Worm (Caenorhabditis elegans) whole organism, young adult: ENCODE data around the gene srw-51.

Source experiments
- B0336.3 ChIP-seq: fragments of 200-800 bp; sonication (Bioruptor generic); IDR thresholded peaks from 2 replicates; pipeline ENCODE4 v1.3.6; 2022; ENCODE audit warnings: missing genetic modification characterization, missing compliant biosample characterization
- C17E4.6 ChIP-seq: fragments of 200-800 bp; sonication (Bioruptor generic); IDR thresholded peaks from 2 replicates; pipeline ENCODE4 v1.3.6; 2022; ENCODE audit warnings: missing genetic modification reagents, missing genetic modification characterization, missing compliant biosample characterization
- F37B4.10 ChIP-seq: fragments of 200-800 bp; sonication (Bioruptor generic); IDR thresholded peaks from 2 replicates; pipeline ENCODE4 v1.3.6; 2022; ENCODE audit warnings: missing genetic modification characterization, missing compliant biosample characterization
- F57C9.4 ChIP-seq: sonication (generic microtip); optimal IDR thresholded peaks from 2 replicates; lab custom pipeline; 2017; ENCODE audit warnings: mild to moderate bottlenecking, missing genetic modification characterization, missing compliant biosample characterization
- Y56A3A.18 ChIP-seq: fragments of 200-800 bp; sonication (Bioruptor generic); IDR thresholded peaks from 2 replicates; pipeline ENCODE4 v1.3.6; 2022; ENCODE audit warnings: missing genetic modification reagents, missing genetic modification characterization, missing compliant biosample characterization
- Y67H2A.10 ChIP-seq: fragments of 200-800 bp; sonication (Bioruptor generic); conservative IDR thresholded peaks from 2 replicates; pipeline ENCODE4 v1.3.6; 2022; ENCODE audit warnings: missing genetic modification reagents, missing genetic modification characterization, missing compliant biosample characterization
- ama-1 ChIP-seq, 3 experiments: fragments of 150-350 bp in 1 of 3; sonication (generic microtip) in 2 of 3; optimal IDR thresholded peaks; 2 replicates each; lab custom pipeline; 2014 to 2018; ENCODE audit warnings: missing biosample characterization in 2 of 3, missing genetic modification characterization in 2 of 3, missing genetic modification reagents in 2 of 3
- aptf-2 ChIP-seq: fragments of 200-800 bp; sonication (Bioruptor generic); conservative IDR thresholded peaks from 2 replicates; pipeline ENCODE4 v1.3.6; 2022; ENCODE audit warnings: missing genetic modification reagents, missing genetic modification characterization, missing compliant biosample characterization
- atf-7 ChIP-seq: sonication (generic microtip); optimal IDR thresholded peaks from 2 replicates; lab custom pipeline; 2017; ENCODE audit warnings: mild to moderate bottlenecking, missing genetic modification characterization, missing compliant biosample characterization
- ceh-40 ChIP-seq: fragments of 200-800 bp; sonication (Bioruptor generic); IDR thresholded peaks from 2 replicates; pipeline ENCODE4 v1.3.6; 2022; ENCODE audit warnings: missing genetic modification characterization, missing compliant biosample characterization
- ceh-79 ChIP-seq: sonication (generic microtip); optimal IDR thresholded peaks from 2 replicates; lab custom pipeline; 2017; ENCODE audit warnings: mild to moderate bottlenecking, missing genetic modification characterization, missing compliant biosample characterization
- dpl-1 ChIP-seq: fragments of 150-350 bp; optimal IDR thresholded peaks from 2 replicates; lab custom pipeline; 2014; ENCODE audit warnings: missing biosample characterization, missing genetic modification reagents, missing genetic modification characterization
- efl-1 ChIP-seq: fragments of 150-350 bp; optimal IDR thresholded peaks from 2 replicates; lab custom pipeline; 2014; ENCODE audit warnings: missing biosample characterization, missing genetic modification reagents, missing genetic modification characterization
- ekl-4 ChIP-seq: fragments of 200-800 bp; sonication (Bioruptor generic); IDR thresholded peaks from 2 replicates; pipeline ENCODE4 v1.3.6; 2022; ENCODE audit warnings: missing genetic modification reagents, missing genetic modification characterization, missing compliant biosample characterization
- fkh-3 ChIP-seq: sonication (generic microtip); optimal IDR thresholded peaks from 2 replicates; lab custom pipeline; 2016; ENCODE audit warnings: mild to moderate bottlenecking, missing genetic modification characterization, missing compliant biosample characterization
- hmg-1.2 ChIP-seq: fragments of 200-800 bp; sonication (Bioruptor generic); IDR thresholded peaks from 2 replicates; pipeline ENCODE4 v1.3.6; 2022; ENCODE audit warnings: missing genetic modification reagents, missing genetic modification characterization, missing compliant biosample characterization
- lag-1 ChIP-seq: fragments of 200-800 bp; sonication (Bioruptor generic); IDR thresholded peaks from 2 replicates; pipeline ENCODE4 v1.3.6; 2022; ENCODE audit warnings: missing genetic modification reagents, missing genetic modification characterization, missing compliant biosample characterization
- lin-40 ChIP-seq: sonication (generic microtip); optimal IDR thresholded peaks from 2 replicates; lab custom pipeline; 2016; ENCODE audit warnings: missing genetic modification characterization, mild to moderate bottlenecking, missing compliant biosample characterization, missing genotype, missing genetic modification reagents
- madf-10 ChIP-seq: sonication (generic microtip); optimal IDR thresholded peaks from 2 replicates; lab custom pipeline; 2016; ENCODE audit warnings: mild to moderate bottlenecking, missing genetic modification characterization, missing compliant biosample characterization
- madf-3 ChIP-seq: fragments of 200-800 bp; sonication (Bioruptor generic); IDR thresholded peaks from 2 replicates; pipeline ENCODE4 v1.3.6; 2022; ENCODE audit warnings: missing genetic modification reagents, missing genetic modification characterization, missing compliant biosample characterization
- madf-8 ChIP-seq: fragments of 200-800 bp; sonication (Bioruptor generic); conservative IDR thresholded peaks from 2 replicates; pipeline ENCODE4 v1.3.6; 2022; ENCODE audit warnings: missing genetic modification reagents, missing genetic modification characterization, missing compliant biosample characterization
- mel-28 ChIP-seq: sonication (generic microtip); optimal IDR thresholded peaks from 2 replicates; lab custom pipeline; 2016; ENCODE audit warnings: borderline replicate concordance, mild to moderate bottlenecking, missing genetic modification characterization, missing compliant biosample characterization
- mes-4 ChIP-seq: sonication (generic microtip); optimal IDR thresholded peaks from 2 replicates; lab custom pipeline; 2016; ENCODE audit warnings: missing genotype, missing genetic modification characterization, missing compliant biosample characterization
- mxl-1 ChIP-seq: sonication (generic microtip); optimal IDR thresholded peaks from 2 replicates; lab custom pipeline; 2016; ENCODE audit warnings: missing genetic modification characterization, missing compliant biosample characterization
- nhr-120 ChIP-seq: fragments of 200-800 bp; sonication (Bioruptor generic); IDR thresholded peaks from 2 replicates; pipeline ENCODE4 v1.3.6; 2022; ENCODE audit warnings: missing genetic modification characterization, missing compliant biosample characterization
- repo-1 ChIP-seq: sonication (generic microtip); optimal IDR thresholded peaks from 2 replicates; lab custom pipeline; 2017; ENCODE audit warnings: mild to moderate bottlenecking, missing genetic modification characterization, missing compliant biosample characterization
- sea-2 ChIP-seq: fragments of 200-800 bp; sonication (Bioruptor generic); IDR thresholded peaks from 2 replicates; pipeline ENCODE4 v1.3.6; 2022; ENCODE audit warnings: missing genetic modification characterization, missing compliant biosample characterization
- snpc-1.3 ChIP-seq: sonication (generic microtip); optimal IDR thresholded peaks from 2 replicates; lab custom pipeline; 2017; ENCODE audit warnings: missing genetic modification characterization, mild to moderate bottlenecking, missing compliant biosample characterization, antibody characterized with exemption, moderate library complexity, missing genotype, missing genetic modification reagents; ENCODE audit not compliant: insufficient read depth
- snpc-4 ChIP-seq, 5 experiments: fragments of 150-350 bp in 1 of 5; sonication (generic microtip) in 4 of 5; optimal IDR thresholded peaks; 2 replicates each; lab custom pipeline; 2014 to 2018; ENCODE audit warnings: missing genetic modification characterization in 5 of 5, missing biosample characterization in 3 of 5, antibody characterized with exemption in 2 of 5, mild to moderate bottlenecking in 2 of 5, missing compliant biosample characterization in 2 of 5, missing genotype in 2 of 5, moderate library complexity in 2 of 5, missing genetic modification reagents in 1 of 5
- sptf-2 ChIP-seq: fragments of 200-800 bp; sonication (Bioruptor generic); optimal IDR thresholded peaks from 2 replicates; lab custom pipeline; 2018; ENCODE audit warnings: mild to moderate bottlenecking, missing genetic modification characterization, missing compliant biosample characterization
- unc-130 ChIP-seq: sonication (generic microtip); optimal IDR thresholded peaks from 2 replicates; lab custom pipeline; 2016; ENCODE audit warnings: missing genetic modification reagents, missing genetic modification characterization, missing compliant biosample characterization
- unc-62 ChIP-seq: fragments of 150-350 bp; optimal IDR thresholded peaks from 2 replicates; lab custom pipeline; 2014; ENCODE audit warnings: missing biosample characterization, missing genetic modification reagents, missing genetic modification characterization
- zim-3 ChIP-seq: sonication (generic microtip); optimal IDR thresholded peaks from 2 replicates; lab custom pipeline; 2017; ENCODE audit warnings: mild to moderate bottlenecking, missing genetic modification characterization, moderate library complexity, missing compliant biosample characterization
- ztf-28 ChIP-seq: fragments of 200-800 bp; sonication (Bioruptor generic); IDR thresholded peaks from 2 replicates; pipeline ENCODE4 v1.3.6; 2022; ENCODE audit warnings: missing genetic modification reagents, missing genetic modification characterization, missing compliant biosample characterization
- ztf-3 ChIP-seq: fragments of 200-800 bp; sonication (Bioruptor generic); optimal IDR thresholded peaks from 2 replicates; lab custom pipeline; 2018; ENCODE audit warnings: mild to moderate bottlenecking, missing genetic modification characterization, missing compliant biosample characterization
- ztf-6 ChIP-seq: fragments of 200-800 bp; sonication (Bioruptor generic); IDR thresholded peaks from 2 replicates; pipeline ENCODE4 v1.3.6; 2022; ENCODE audit warnings: missing genetic modification reagents, missing genetic modification characterization, missing compliant biosample characterization

srw-51 gene

DNA sequence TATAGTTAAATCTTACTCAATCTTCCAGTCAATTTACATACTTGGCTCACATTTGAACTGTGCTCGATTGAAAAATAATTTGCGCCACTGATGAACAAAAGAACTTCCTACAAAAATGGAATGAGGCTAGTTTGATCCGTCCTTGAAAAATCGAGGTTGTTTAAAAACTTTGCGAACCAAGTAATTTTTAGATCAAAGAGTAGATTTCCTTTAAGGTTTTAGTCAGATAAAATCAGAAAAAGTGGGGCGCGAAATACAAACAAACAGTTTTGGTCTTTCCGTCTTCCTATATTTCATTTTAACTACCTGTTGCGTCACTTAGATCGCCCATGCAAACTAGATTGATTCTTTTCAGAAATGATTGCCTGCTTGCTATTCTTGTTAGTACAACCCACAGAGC, 31.1 kb upstream of the srw-51 start, which contains the start of gene Y68A4A.10:
Gene Y68A4A.10 (plus strand): TSS at position 301 of the 400 bp plus-strand sequence.
- TF ChIP-seq ztf-28 (GFP tag; lab: Robert Waterston, UW) (no peak), lag-1 (GFP tag; lab: Robert Waterston, UW) (no peak), C17E4.6 (GFP tag; lab: Robert Waterston, UW) (no peak), nhr-120 (GFP tag; lab: Robert Waterston, UW) (no peak), ekl-4 (GFP tag; lab: Robert Waterston, UW) (no peak), efl-1 (GFP tag; lab: Kevin White, UChicago) (no peak), F57C9.4 (tag; lab: Kevin White, UChicago) (no peak), Y56A3A.18 (GFP tag; lab: Robert Waterston, UW) (no peak), ztf-3 (GFP tag; lab: Kevin White, UChicago) (no peak), madf-3 (GFP tag; lab: Robert Waterston, UW) (no peak), F37B4.10 (GFP tag; lab: Robert Waterston, UW) (no peak), unc-62 (GFP tag; lab: Kevin White, UChicago) (no peak), atf-7 (no peak), ztf-6 (GFP tag; lab: Robert Waterston, UW) (no peak), mel-28 (no peak), B0336.3 (GFP tag; lab: Robert Waterston, UW) (no peak), lin-40 (tag; lab: Kevin White, UChicago) (no peak), madf-10 (no peak), snpc-1.3 (tag; lab: Kevin White, UChicago) (no peak), hmg-1.2 (no peak)
- TF ChIP-seq, all 124 proteins: peak for 0

ce11 chrV:17198926-17199325, 28.2 kb upstream of the srw-51 start, which contains the start of gene srz-96:
TSS of gene srz-96 (plus strand) at chrV:17199226.
- TF ChIP-seq aptf-2 (GFP tag; lab: Robert Waterston, UW) (no peak), F57C9.4 (tag; lab: Kevin White, UChicago) (no peak), zim-3 (no peak), mxl-1 (no peak), ceh-40 (no peak), ceh-79 (tag; lab: Kevin White, UChicago) (no peak), lin-40 (tag; lab: Kevin White, UChicago) (no peak)

DNA sequence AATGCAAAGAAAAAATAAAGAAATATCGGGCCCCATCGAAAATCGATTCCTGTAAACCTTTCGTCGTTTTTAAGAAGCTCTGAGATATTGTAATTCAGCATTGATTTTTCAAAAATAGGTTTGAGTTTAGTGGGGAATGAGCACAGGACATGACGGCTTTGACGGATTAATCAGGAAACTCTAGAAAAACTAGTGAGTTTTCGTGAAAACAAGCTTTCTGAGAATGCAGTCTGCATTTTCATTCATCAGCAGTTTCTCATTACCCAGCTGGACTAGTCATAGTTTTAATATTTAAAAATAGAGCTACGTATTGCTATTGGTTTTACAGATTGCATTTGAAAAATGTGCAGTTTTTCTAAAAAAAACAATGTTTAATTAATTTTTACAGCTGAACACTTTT, 21.5 kb upstream of the srw-51 start, which contains the start of gene srz-47:
Gene srz-47 (minus strand): TSS at position 101 of the 400 bp plus-strand sequence.
- TF ChIP-seq dpl-1 (GFP tag; lab: Kevin White, UChicago) (no peak), snpc-4 (GFP tag; optimal IDR thresholded peaks at IDR 0.05; lab: Kevin White, UChicago) (no peak), snpc-4 (tag; optimal IDR thresholded peaks at IDR 0.05; lab: Kevin White, UChicago) (no peak), mes-4 (tag; lab: Kevin White, UChicago) (no peak), mxl-1 (no peak), ceh-79 (tag; lab: Kevin White, UChicago) (no peak), unc-130 (GFP tag; lab: Kevin White, UChicago) (no peak), sea-2 (GFP tag; lab: Robert Waterston, UW) (no peak), fkh-3 (tag; lab: Kevin White, UChicago) (no peak), repo-1 (tag; lab: Kevin White, UChicago) (no peak), Y67H2A.10 (GFP tag; lab: Robert Waterston, UW) (no peak), madf-8 (GFP tag; lab: Robert Waterston, UW) (no peak), sptf-2 (GFP tag; lab: Kevin White, UChicago) (no peak), ama-1 (optimal IDR thresholded peaks at IDR 0.05; lab: Kevin White, UChicago) (no peak), ama-1 (GFP tag; optimal IDR thresholded peaks at IDR 0.05; lab: Kevin White, UChicago) (no peak)
- TF ChIP-seq, all 124 proteins: peak for 0
